Fruit fly (Drosophila melanogaster) whole organism, embryonic: ENCODE data around the gene CG1979.
A peak's percentile ranks its signal among the peaks of the same experiment; 100 is the strongest.

ENCODE experiments used
- Ada2b ChIP-seq: fragments of 200-800 bp; sonication (Bioruptor generic); IDR thresholded peaks from 2 replicates; pipeline ENCODE4 v1.3.6; 2022; ENCODE audit warnings: missing biosample characterization, missing genetic modification characterization
- Bgb ChIP-seq: fragments of 200-800 bp; sonication (Bioruptor generic); IDR thresholded peaks from 2 replicates; pipeline ENCODE4 v1.3.6; 2022; ENCODE audit warnings: missing biosample characterization, missing genetic modification characterization; ENCODE audit not compliant: partially characterized antibody
- Bteb2 ChIP-seq: fragments of 200-800 bp; sonication (Bioruptor generic); optimal IDR thresholded peaks from 2 replicates; lab custom pipeline; 2016; ENCODE audit warnings: missing biosample characterization, missing genetic modification characterization
- CG10147 ChIP-seq: fragments of 200-800 bp; sonication (Bioruptor generic); optimal IDR thresholded peaks from 2 replicates; lab custom pipeline; 2019; ENCODE audit warnings: missing biosample characterization, mild to moderate bottlenecking, missing genetic modification characterization, moderate library complexity
- CG11504 ChIP-seq: fragments of 200-800 bp; sonication (Bioruptor generic); optimal IDR thresholded peaks from 3 replicates; lab custom pipeline; 2019; ENCODE audit warnings: missing biosample characterization, mild to moderate bottlenecking, missing genetic modification characterization, moderate library complexity
- CG12071 ChIP-seq: fragments of 200-800 bp; sonication (Bioruptor generic); optimal IDR thresholded peaks from 3 replicates; lab custom pipeline; 2018; ENCODE audit warnings: missing biosample characterization, mild to moderate bottlenecking, missing genetic modification characterization
- CG12219 ChIP-seq: fragments of 200-800 bp; sonication (Bioruptor generic); optimal IDR thresholded peaks from 3 replicates; lab custom pipeline; 2018; ENCODE audit warnings: missing biosample characterization, mild to moderate bottlenecking, missing genetic modification characterization
- CG12299 ChIP-seq: fragments of 200-800 bp; sonication (Bioruptor generic); optimal IDR thresholded peaks from 2 replicates; lab custom pipeline; 2018; ENCODE audit warnings: missing biosample characterization, mild to moderate bottlenecking, missing genetic modification characterization
- CG13296 ChIP-seq: fragments of 200-800 bp; sonication (Bioruptor generic); optimal IDR thresholded peaks from 3 replicates; lab custom pipeline; 2018; ENCODE audit warnings: missing biosample characterization, mild to moderate bottlenecking, missing genetic modification characterization
- CG15696 ChIP-seq: fragments of 200-800 bp; sonication (Bioruptor generic); optimal IDR thresholded peaks from 2 replicates; lab custom pipeline; 2019; ENCODE audit warnings: missing biosample characterization, mild to moderate bottlenecking, missing genetic modification characterization, moderate library complexity
- CG17568 ChIP-seq: fragments of 200-800 bp; sonication (Bioruptor generic); optimal IDR thresholded peaks from 2 replicates; lab custom pipeline; 2018; ENCODE audit warnings: missing biosample characterization, mild to moderate bottlenecking, missing genetic modification characterization, moderate library complexity
- CG2875 ChIP-seq: fragments of 200-800 bp; sonication (Bioruptor generic); optimal IDR thresholded peaks from 2 replicates; lab custom pipeline; 2017; ENCODE audit warnings: missing biosample characterization, mild to moderate bottlenecking, missing genetic modification characterization, missing genetic modification reagents
- CG30020 ChIP-seq: fragments of 200-800 bp; optimal IDR thresholded peaks from 2 replicates; lab custom pipeline; 2019; ENCODE audit warnings: missing biosample characterization, mild to moderate bottlenecking, missing genetic modification characterization, moderate library complexity
- CG30403 ChIP-seq: fragments of 200-800 bp; sonication (Bioruptor generic); optimal IDR thresholded peaks from 3 replicates; lab custom pipeline; 2016; ENCODE audit warnings: missing biosample characterization, missing genetic modification characterization
- CG3065 ChIP-seq: fragments of 200-800 bp; sonication (Bioruptor generic); optimal IDR thresholded peaks from 2 replicates; lab custom pipeline; 2016; ENCODE audit warnings: missing biosample characterization, missing genetic modification characterization
- CG31224 ChIP-seq: fragments of 200-800 bp; sonication (Bioruptor generic); IDR thresholded peaks from 2 replicates; pipeline ENCODE4 v1.3.6; 2022; ENCODE audit warnings: missing biosample characterization, missing genetic modification characterization
- CG32772 ChIP-seq: fragments of 200-800 bp; sonication (Bioruptor generic); IDR thresholded peaks from 2 replicates; pipeline ENCODE4 v1.3.6; 2022; ENCODE audit warnings: missing biosample characterization, missing genetic modification characterization
- CG3407 ChIP-seq: fragments of 200-800 bp; sonication (Bioruptor generic); optimal IDR thresholded peaks from 2 replicates; lab custom pipeline; 2018; ENCODE audit warnings: missing biosample characterization, mild to moderate bottlenecking, missing genetic modification characterization
- CG7271 ChIP-seq: fragments of 200-800 bp; sonication (Bioruptor generic); optimal IDR thresholded peaks from 2 replicates; lab custom pipeline; 2018; ENCODE audit warnings: missing biosample characterization, mild to moderate bottlenecking, missing genetic modification characterization, moderate library complexity
- CG7372 ChIP-seq: fragments of 200-800 bp; sonication (Bioruptor generic); IDR thresholded peaks from 2 replicates; pipeline ENCODE4 v1.3.6; 2022; ENCODE audit warnings: missing biosample characterization, missing genetic modification characterization
- CG7556 ChIP-seq: fragments of 200-800 bp; sonication (Bioruptor generic); optimal IDR thresholded peaks from 2 replicates; lab custom pipeline; 2017; ENCODE audit warnings: missing biosample characterization, mild to moderate bottlenecking, missing genetic modification characterization
- CG8924 ChIP-seq: fragments of 200-800 bp; optimal IDR thresholded peaks from 3 replicates; lab custom pipeline; 2019; ENCODE audit warnings: missing biosample characterization, mild to moderate bottlenecking, missing genetic modification characterization, moderate library complexity
- CG9797 ChIP-seq: fragments of 200-800 bp; sonication (Bioruptor generic); optimal IDR thresholded peaks from 3 replicates; lab custom pipeline; 2018; ENCODE audit warnings: missing biosample characterization, mild to moderate bottlenecking, missing genetic modification characterization
- CG9817 ChIP-seq: fragments of 200-800 bp; sonication (Bioruptor generic); optimal IDR thresholded peaks from 2 replicates; lab custom pipeline; 2018; ENCODE audit warnings: missing biosample characterization, mild to moderate bottlenecking, missing genetic modification characterization, moderate library complexity
- CTCF ChIP-seq: fragments of 200-800 bp; sonication (Bioruptor generic); optimal IDR thresholded peaks from 2 replicates; lab custom pipeline; 2017; ENCODE audit warnings: missing biosample characterization, mild to moderate bottlenecking, missing genetic modification characterization, moderate library complexity
- Camta ChIP-seq: fragments of 200-800 bp; sonication (Bioruptor generic); optimal IDR thresholded peaks from 2 replicates; lab custom pipeline; 2016; ENCODE audit warnings: missing biosample characterization, missing genetic modification characterization
- D19B ChIP-seq: fragments of 200-800 bp; sonication (Bioruptor generic); optimal IDR thresholded peaks from 2 replicates; lab custom pipeline; 2017; ENCODE audit warnings: missing biosample characterization, mild to moderate bottlenecking, missing genetic modification characterization
- Dip3 ChIP-seq: fragments of 200-800 bp; sonication (Bioruptor generic); optimal IDR thresholded peaks from 3 replicates; lab custom pipeline; 2016; ENCODE audit warnings: missing biosample characterization, missing genetic modification characterization
- Doc3 ChIP-seq: fragments of 200-800 bp; sonication (Bioruptor generic); IDR thresholded peaks from 3 replicates; pipeline ENCODE4 v1.3.6; 2022; ENCODE audit warnings: missing biosample characterization, missing genetic modification characterization; ENCODE audit not compliant: partially characterized antibody
- HHEX ChIP-seq: fragments of 200-800 bp; sonication (Bioruptor generic); optimal IDR thresholded peaks from 3 replicates; lab custom pipeline; 2017; ENCODE audit warnings: missing biosample characterization, mild to moderate bottlenecking, missing genetic modification characterization, missing genetic modification reagents
- Hr51 ChIP-seq, 2 experiments: fragments of 200-800 bp; sonication (Bioruptor generic); optimal IDR thresholded peaks; 2 replicates in 1 of 2; 3 replicates in 1 of 2; lab custom pipeline; 2016 to 2018; ENCODE audit warnings: missing biosample characterization in 2 of 2, missing genetic modification characterization in 2 of 2, mild to moderate bottlenecking in 1 of 2, moderate library complexity in 1 of 2
- Lhr ChIP-seq: fragments of 200-800 bp; sonication (Bioruptor generic); optimal IDR thresholded peaks from 3 replicates; lab custom pipeline; 2017; ENCODE audit warnings: mild to moderate bottlenecking, missing biosample characterization, missing genetic modification reagents, missing genetic modification characterization
- Mes4 ChIP-seq: fragments of 200-800 bp; sonication (Bioruptor generic); optimal IDR thresholded peaks from 2 replicates; lab custom pipeline; 2016; ENCODE audit warnings: missing biosample characterization, missing genetic modification characterization
- Sox102F ChIP-seq: fragments of 200-800 bp; sonication (Bioruptor generic); optimal IDR thresholded peaks from 2 replicates; lab custom pipeline; 2018; ENCODE audit warnings: missing biosample characterization, mild to moderate bottlenecking, missing genetic modification characterization, moderate library complexity
- YL-1 ChIP-seq: fragments of 200-800 bp; sonication (Bioruptor generic); optimal IDR thresholded peaks from 3 replicates; lab custom pipeline; 2017; ENCODE audit warnings: missing biosample characterization, mild to moderate bottlenecking, missing genetic modification characterization
- amos ChIP-seq: fragments of 200-800 bp; sonication (Bioruptor generic); IDR thresholded peaks from 2 replicates; pipeline ENCODE4 v1.3.6; 2022; ENCODE audit warnings: missing biosample characterization, missing genetic modification characterization; ENCODE audit not compliant: partially characterized antibody
- ap ChIP-seq: fragments of 200-800 bp; sonication (Bioruptor generic); IDR thresholded peaks from 2 replicates; pipeline ENCODE4 v1.3.6; 2022; ENCODE audit warnings: missing biosample characterization, missing genetic modification characterization
- bab2 ChIP-seq: fragments of 200-800 bp; sonication (Bioruptor generic); optimal IDR thresholded peaks from 2 replicates; lab custom pipeline; 2016; ENCODE audit warnings: missing biosample characterization, missing genetic modification characterization
- crol ChIP-seq: fragments of 200-800 bp; sonication (Bioruptor generic); IDR thresholded peaks from 2 replicates; pipeline ENCODE4 v1.3.6; 2022; ENCODE audit warnings: missing biosample characterization, missing genetic modification characterization
- dm ChIP-seq: fragments of 200-800 bp; sonication (Bioruptor generic); optimal IDR thresholded peaks from 3 replicates; lab custom pipeline; 2016; ENCODE audit warnings: missing biosample characterization, missing genetic modification characterization
- dpn ChIP-seq, 2 experiments: fragments of 200-800 bp; sonication (Bioruptor generic); optimal IDR thresholded peaks; 3 replicates each; lab custom pipeline; 2016; ENCODE audit warnings: missing biosample characterization in 2 of 2, missing genetic modification characterization in 2 of 2
- gsb-n ChIP-seq: fragments of 200-800 bp; sonication (Bioruptor generic); optimal IDR thresholded peaks from 3 replicates; lab custom pipeline; 2018; ENCODE audit warnings: missing biosample characterization, mild to moderate bottlenecking, missing genetic modification characterization
- nau ChIP-seq: fragments of 200-800 bp; sonication (Bioruptor generic); optimal IDR thresholded peaks from 3 replicates; lab custom pipeline; 2017; ENCODE audit warnings: missing biosample characterization, mild to moderate bottlenecking, missing genetic modification characterization, missing genetic modification reagents
- nmo ChIP-seq: fragments of 200-800 bp; sonication (Bioruptor generic); optimal IDR thresholded peaks from 2 replicates; lab custom pipeline; 2018; ENCODE audit warnings: missing biosample characterization, mild to moderate bottlenecking, missing genetic modification characterization, moderate library complexity
- pzg ChIP-seq: fragments of 200-800 bp; sonication (Bioruptor generic); optimal IDR thresholded peaks from 3 replicates; lab custom pipeline; 2018; ENCODE audit warnings: missing biosample characterization, mild to moderate bottlenecking, missing genetic modification characterization, moderate library complexity
- schlank ChIP-seq: fragments of 200-800 bp; sonication (Bioruptor generic); optimal IDR thresholded peaks from 2 replicates; lab custom pipeline; 2018; ENCODE audit warnings: missing biosample characterization, mild to moderate bottlenecking, missing genetic modification characterization
- so ChIP-seq: fragments of 200-800 bp; sonication (Bioruptor generic); IDR thresholded peaks from 3 replicates; pipeline ENCODE4 v1.3.6; 2022; ENCODE audit warnings: missing biosample characterization, missing genetic modification characterization
- sug ChIP-seq: fragments of 200-800 bp; optimal IDR thresholded peaks from 2 replicates; lab custom pipeline; 2019; ENCODE audit warnings: missing biosample characterization, mild to moderate bottlenecking, missing genetic modification characterization, moderate library complexity
- tin ChIP-seq: fragments of 200-800 bp; sonication (Bioruptor generic); optimal IDR thresholded peaks from 3 replicates; lab custom pipeline; 2016; ENCODE audit warnings: missing biosample characterization, missing genetic modification characterization
- trh ChIP-seq: fragments of 200-800 bp; sonication (Bioruptor generic); optimal IDR thresholded peaks from 2 replicates; lab custom pipeline; 2016; ENCODE audit warnings: missing biosample characterization, missing genetic modification characterization
- vvl ChIP-seq: fragments of 200-800 bp; sonication (Bioruptor generic); IDR thresholded peaks from 2 replicates; pipeline ENCODE4 v1.3.6; 2022; ENCODE audit warnings: missing biosample characterization, missing genetic modification characterization

The CG1979 gene

dm6 chr3R:7081972-7082371 lies 27.6 kb downstream of the CG1979 start, which contains the start of gene Dpck (continued):
- TF ChIP-seq CG7372 (GFP tag; lab: Robert Waterston, UW) = no peak
- TF ChIP-seq nmo (GFP tag; lab: Kevin White, UChicago) = peak; percentile 21
- no peak for TF ChIP-seq crol (GFP tag; lab: Robert Waterston, UW)
- no peak for TF ChIP-seq nau
- TF ChIP-seq Doc3 (GFP tag; lab: Robert Waterston, UW) = no peak
- peak; percentile 34 for TF ChIP-seq CG8924
- peak; percentile 29 for TF ChIP-seq HHEX (GFP tag; lab: Kevin White, UChicago)
- no peak for TF ChIP-seq CG10147 (GFP tag; lab: Kevin White, UChicago)
- TF ChIP-seq Dip3 (GFP tag; lab: Kevin White, UChicago) = no peak
- no peak for TF ChIP-seq D19B (GFP tag; lab: Kevin White, UChicago)
- TF ChIP-seq pzg (GFP tag; lab: Kevin White, UChicago) = peak; percentile 57
- no peak for TF ChIP-seq CG31224 (GFP tag; lab: Robert Waterston, UW)
- no peak for TF ChIP-seq CG7556 (GFP tag; lab: Kevin White, UChicago)
- TF ChIP-seq CG9797 (GFP tag; lab: Kevin White, UChicago) = peak; percentile 76
- no peak for TF ChIP-seq CG15696 (tag; lab: Kevin White, UChicago)
- TF ChIP-seq tin (GFP tag; lab: Kevin White, UChicago) = peak; percentile 10
- TF ChIP-seq CG2875 (GFP tag; lab: Kevin White, UChicago) = no peak
- TF ChIP-seq CTCF = peak; percentile 14
- TF ChIP-seq CG32772 (GFP tag; lab: Robert Waterston, UW) = no peak
- peak; percentile 38 for TF ChIP-seq CG17568
- no peak for TF ChIP-seq CG7271 (tag; lab: Kevin White, UChicago)
- 0 out of 2 replicates have a peak, but pooled peaks have one; percentile 37 for TF ChIP-seq vvl (GFP tag; lab: Robert Waterston, UW)
- TF ChIP-seq amos (GFP tag; lab: Robert Waterston, UW) = no peak
- TF ChIP-seq CG30020 = peak; percentile 92
- TF ChIP-seq Sox102F (GFP tag; lab: Kevin White, UChicago) = no peak
- peak; percentile 7 for TF ChIP-seq bab2 (GFP tag; lab: Kevin White, UChicago)
- TF ChIP-seq CG13296 (GFP tag; lab: Kevin White, UChicago) = peak; percentile 16
- no peak for TF ChIP-seq so (GFP tag; lab: Robert Waterston, UW)
- TF ChIP-seq Hr51 (GFP tag; optimal IDR thresholded peaks at IDR 0.05; lab: Kevin White, UChicago) = peak in 1 of 2 experiments; percentile 19
- TF ChIP-seq Bteb2 (GFP tag; lab: Kevin White, UChicago) = no peak
- no peak for TF ChIP-seq CG12219 (GFP tag; lab: Kevin White, UChicago)
- TF ChIP-seq CG3407 (GFP tag; lab: Kevin White, UChicago) = no peak
- TF ChIP-seq ap = no peak
- no peak for TF ChIP-seq Camta (GFP tag; lab: Kevin White, UChicago)
- peak; percentile 39 for TF ChIP-seq CG30403
- TF ChIP-seq Mes4 = peak; percentile 4
- TF ChIP-seq sug (tag; lab: Kevin White, UChicago) = peak; percentile 47
- TF ChIP-seq trh = no peak
- TF ChIP-seq CG11504 (tag; lab: Kevin White, UChicago) = peak; percentile 24
- peak; percentile 4 for TF ChIP-seq CG12071 (GFP tag; lab: Kevin White, UChicago)
- no peak for TF ChIP-seq CG9817 (tag; lab: Kevin White, UChicago)
- TF ChIP-seq schlank (tag; lab: Kevin White, UChicago) = no peak
- TF ChIP-seq Bgb = no peak; the same call in 1 of the 2 replicates
- no peak for TF ChIP-seq CG3065 (GFP tag; lab: Kevin White, UChicago)
- no peak for TF ChIP-seq CG12299 (tag; lab: Kevin White, UChicago)
- TF ChIP-seq dpn (GFP tag; optimal IDR thresholded peaks at IDR 0.05; lab: Kevin White, UChicago) = peak in 1 of 2 experiments; percentile 11
- peak; percentile 49 for TF ChIP-seq YL-1
- TF ChIP-seq gsb-n = no peak
- peak; percentile 19 for TF ChIP-seq dm (GFP tag; lab: Kevin White, UChicago)
- TF ChIP-seq Ada2b = no peak
- TF ChIP-seq Lhr (GFP tag; lab: Kevin White, UChicago) = peak; percentile 60
